Worm (Caenorhabditis elegans): Measurements from ENCODE around the gene nucl-1.

nucl-1 gene

DNA sequence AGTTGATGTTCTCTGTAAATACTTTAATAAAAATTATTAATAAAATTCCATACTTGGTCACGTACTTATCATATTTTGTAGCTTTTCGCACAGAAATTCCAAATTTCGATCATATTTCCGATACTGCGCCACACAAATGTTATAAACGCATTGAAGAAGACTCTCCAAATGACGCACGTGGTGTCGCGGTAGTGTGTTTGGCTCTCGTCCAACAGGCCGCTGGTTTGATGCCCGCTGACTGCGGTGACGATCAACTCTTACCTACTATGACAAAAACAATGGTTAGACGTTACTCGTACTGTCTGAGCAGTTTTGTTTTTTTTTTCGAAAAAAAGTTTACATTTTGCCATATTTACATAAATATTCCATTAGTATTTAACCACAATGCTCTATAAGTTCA, 36.5 kb downstream of the nucl-1 start (continued):
- TF ChIP-seq snpc-1.1 (tag; optimal IDR thresholded peaks at IDR 0.05; ENCODE audit: insufficient read depth) (peak; percentile 72), Y53G8AR.9 (GFP tag; conservative IDR thresholded peaks at IDR 0.05) (0 out of 2 replicates have a peak, but pooled peaks have one; percentile 35), lir-1 (GFP tag; conservative IDR thresholded peaks at IDR 0.05) (0 out of 2 replicates have a peak, but pooled peaks have one; percentile 34), aptf-3 (GFP tag; IDR thresholded peaks at IDR 0.05) (no peak; the same call in 1 of the 2 replicates), unc-130 (GFP tag; optimal IDR thresholded peaks at IDR 0.05) (peak; percentile 77), tlf-1 (GFP tag; optimal IDR thresholded peaks at IDR 0.05) (peak; percentile 69), hlh-12 (tag; optimal IDR thresholded peaks at IDR 0.05) (peak; percentile 86), Y53F4B.3 (GFP tag; IDR thresholded peaks at IDR 0.05) (peak; percentile 78), lin-35 (GFP tag; optimal IDR thresholded peaks at IDR 0.05) (peak in 1 of 3 experiments; percentile 75), ets-4 (GFP tag; optimal IDR thresholded peaks at IDR 0.05) (peak; percentile 51), B0019.2 (GFP tag; conservative IDR thresholded peaks at IDR 0.05) (no peak), ceh-91 (GFP tag; IDR thresholded peaks at IDR 0.05) (peak; percentile 61; the same call in 1 of the 2 replicates), snpc-3.4 (tag; optimal IDR thresholded peaks at IDR 0.05) (peak; percentile 69), mcd-1 (GFP tag; IDR thresholded peaks at IDR 0.05) (no peak; the same call in 1 of the 2 replicates), lsl-1 (GFP tag; optimal IDR thresholded peaks at IDR 0.05) (peak; percentile 60), F55B11.4 (tag; optimal IDR thresholded peaks at IDR 0.05; ENCODE audit: borderline replicate concordance, insufficient read depth) (no peak), somi-1 (GFP tag; optimal IDR thresholded peaks at IDR 0.05) (peak; percentile 68), ZK185.1 (tag; optimal IDR thresholded peaks at IDR 0.05; ENCODE audit: poor library complexity, severe bottlenecking) (peak; percentile 78), F49E8.2 (tag; optimal IDR thresholded peaks at IDR 0.05; ENCODE audit: insufficient read depth) (peak; percentile 88), F57C9.4 (tag; optimal IDR thresholded peaks at IDR 0.05) (peak; percentile 54), tbx-9 (tag; optimal IDR thresholded peaks at IDR 0.05; ENCODE audit: borderline replicate concordance) (peak; percentile 29), gei-17 (GFP tag; optimal IDR thresholded peaks at IDR 0.05) (no peak), akir-1 (GFP tag; optimal IDR thresholded peaks at IDR 0.05) (peak; percentile 19), B0336.3 (GFP tag; IDR thresholded peaks at IDR 0.05) (peak; percentile 50; the same call in 1 of the 2 replicates), Y95B8A.8 (GFP tag; IDR thresholded peaks at IDR 0.05) (peak; percentile 42; the same call in 1 of the 2 replicates), K12H6.12 (tag; optimal IDR thresholded peaks at IDR 0.05) (peak; percentile 68), F37B4.10 (GFP tag; IDR thresholded peaks at IDR 0.05) (no peak), ztf-22 (GFP tag; optimal IDR thresholded peaks at IDR 0.05) (peak; percentile 68), hsf-1 (GFP tag; IDR thresholded peaks at IDR 0.05) (peak; percentile 63), nfya-1 (tag; optimal IDR thresholded peaks at IDR 0.05; ENCODE audit: borderline replicate concordance, insufficient read depth) (no peak), xnd-1 (tag; optimal IDR thresholded peaks at IDR 0.05) (no peak), rcor-1 (GFP tag; IDR thresholded peaks at IDR 0.05) (peak; percentile 71), hmg-1.2 (GFP tag; IDR thresholded peaks at IDR 0.05) (peak; percentile 71), let-607 (tag; optimal IDR thresholded peaks at IDR 0.05) (peak; percentile 31 to 38), pha-4 (tag; optimal IDR thresholded peaks at IDR 0.05) (no peak), Y56A3A.18 (GFP tag; IDR thresholded peaks at IDR 0.05) (peak; percentile 67; the same call in 1 of the 2 replicates), sptf-2 (GFP tag; optimal IDR thresholded peaks at IDR 0.05) (peak; percentile 76), hlh-26 (GFP tag; conservative IDR thresholded peaks at IDR 0.05) (0 out of 2 replicates have a peak, but pooled peaks have one; percentile 22), dox-1 (GFP tag; IDR thresholded peaks at IDR 0.05) (no peak; the same call in 1 of the 2 replicates), ama-1 (optimal IDR thresholded peaks at IDR 0.05) (no peak), ama-1 (GFP tag; optimal IDR thresholded peaks at IDR 0.05) (peak; percentile 69 to 96), madf-10 (tag; optimal IDR thresholded peaks at IDR 0.05) (peak; percentile 85)

Measured in whole organism, young adult.